Worm (Caenorhabditis elegans) whole organism, young adult: ENCODE data around the gene F58F12.12.
A peak's percentile ranks its signal among the peaks of the same experiment; 100 is the strongest.

Experiments
- B0035.1 ChIP-seq: sonication (generic microtip); optimal IDR thresholded peaks from 2 replicates; lab custom pipeline; 2016; ENCODE audit warnings: missing genetic modification characterization, mild to moderate bottlenecking, missing compliant biosample characterization, missing genotype, missing genetic modification reagents
- B0261.1 ChIP-seq: sonication (generic microtip); optimal IDR thresholded peaks from 2 replicates; lab custom pipeline; 2016; ENCODE audit warnings: mild to moderate bottlenecking, missing genetic modification characterization, moderate library complexity, missing compliant biosample characterization
- B0336.3 ChIP-seq: fragments of 200-800 bp; sonication (Bioruptor generic); IDR thresholded peaks from 2 replicates; pipeline ENCODE4 v1.3.6; 2022; ENCODE audit warnings: missing genetic modification characterization, missing compliant biosample characterization
- C17E4.6 ChIP-seq: fragments of 200-800 bp; sonication (Bioruptor generic); IDR thresholded peaks from 2 replicates; pipeline ENCODE4 v1.3.6; 2022; ENCODE audit warnings: missing genetic modification reagents, missing genetic modification characterization, missing compliant biosample characterization
- F10E7.11 ChIP-seq: sonication (generic microtip); optimal IDR thresholded peaks from 2 replicates; lab custom pipeline; 2017; ENCODE audit warnings: mild to moderate bottlenecking, missing genetic modification characterization, moderate library complexity, missing compliant biosample characterization
- F49E8.2 ChIP-seq: sonication (generic microtip); optimal IDR thresholded peaks from 3 replicates; lab custom pipeline; 2017; ENCODE audit warnings: missing genetic modification characterization, mild to moderate bottlenecking, missing compliant biosample characterization, antibody characterized with exemption, moderate library complexity; ENCODE audit not compliant: insufficient read depth
- F57A8.1 ChIP-seq: fragments of 200-800 bp; sonication (Bioruptor generic); optimal IDR thresholded peaks from 2 replicates; lab custom pipeline; 2018; ENCODE audit warnings: mild to moderate bottlenecking, missing genetic modification characterization, moderate library complexity, missing compliant biosample characterization
- F57C9.4 ChIP-seq: sonication (generic microtip); optimal IDR thresholded peaks from 2 replicates; lab custom pipeline; 2017; ENCODE audit warnings: mild to moderate bottlenecking, missing genetic modification characterization, missing compliant biosample characterization
- Y53G8AR.9 ChIP-seq: fragments of 200-800 bp; sonication (Bioruptor generic); conservative IDR thresholded peaks from 2 replicates; pipeline ENCODE4 v1.3.6; 2022; ENCODE audit warnings: missing genetic modification reagents, missing genetic modification characterization, missing compliant biosample characterization
- akir-1 ChIP-seq: fragments of 200-800 bp; sonication (Bioruptor generic); optimal IDR thresholded peaks from 2 replicates; lab custom pipeline; 2018; ENCODE audit warnings: mild to moderate bottlenecking, missing genetic modification characterization, moderate library complexity, missing compliant biosample characterization
- aptf-2 ChIP-seq: fragments of 200-800 bp; sonication (Bioruptor generic); conservative IDR thresholded peaks from 2 replicates; pipeline ENCODE4 v1.3.6; 2022; ENCODE audit warnings: missing genetic modification reagents, missing genetic modification characterization, missing compliant biosample characterization
- atf-7 ChIP-seq: sonication (generic microtip); optimal IDR thresholded peaks from 2 replicates; lab custom pipeline; 2017; ENCODE audit warnings: mild to moderate bottlenecking, missing genetic modification characterization, missing compliant biosample characterization
- attf-3 ChIP-seq: fragments of 200-800 bp; sonication (Bioruptor generic); conservative IDR thresholded peaks from 2 replicates; pipeline ENCODE4 v1.3.6; 2022; ENCODE audit warnings: missing genetic modification reagents, missing genetic modification characterization, missing compliant biosample characterization
- ceh-100 ChIP-seq: fragments of 200-800 bp; sonication (Bioruptor generic); IDR thresholded peaks from 2 replicates; pipeline ENCODE4 v1.3.6; 2022; ENCODE audit warnings: missing genetic modification reagents, missing genetic modification characterization, missing compliant biosample characterization
- ceh-40 ChIP-seq: fragments of 200-800 bp; sonication (Bioruptor generic); IDR thresholded peaks from 2 replicates; pipeline ENCODE4 v1.3.6; 2022; ENCODE audit warnings: missing genetic modification characterization, missing compliant biosample characterization
- ceh-91 ChIP-seq: fragments of 200-800 bp; sonication (Bioruptor generic); IDR thresholded peaks from 2 replicates; pipeline ENCODE4 v1.3.6; 2022; ENCODE audit warnings: missing genetic modification reagents, missing genetic modification characterization, missing compliant biosample characterization
- chd-7 ChIP-seq: sonication (generic microtip); optimal IDR thresholded peaks from 2 replicates; lab custom pipeline; 2016; ENCODE audit warnings: mild to moderate bottlenecking, missing genetic modification characterization, moderate library complexity, missing compliant biosample characterization
- die-1 ChIP-seq: sonication (generic microtip); optimal IDR thresholded peaks from 2 replicates; lab custom pipeline; 2016; ENCODE audit warnings: missing genotype, mild to moderate bottlenecking, missing genetic modification characterization, missing compliant biosample characterization
- dpff-1 ChIP-seq: sonication (generic microtip); optimal IDR thresholded peaks from 2 replicates; lab custom pipeline; 2017; ENCODE audit warnings: mild to moderate bottlenecking, missing genetic modification characterization, missing compliant biosample characterization
- egl-18 ChIP-seq: fragments of 200-800 bp; sonication (Bioruptor generic); IDR thresholded peaks from 2 replicates; pipeline ENCODE4 v1.3.6; 2022; ENCODE audit warnings: missing genetic modification reagents, missing genetic modification characterization, missing compliant biosample characterization
- egl-44 ChIP-seq: fragments of 200-800 bp; sonication (Bioruptor generic); IDR thresholded peaks from 2 replicates; pipeline ENCODE4 v1.3.6; 2022; ENCODE audit warnings: missing genetic modification reagents, missing genetic modification characterization, missing compliant biosample characterization
- ets-4 ChIP-seq: fragments of 200-800 bp; sonication (Bioruptor generic); optimal IDR thresholded peaks from 2 replicates; lab custom pipeline; 2018; ENCODE audit warnings: mild to moderate bottlenecking, missing genetic modification characterization, missing compliant biosample characterization
- fkh-3 ChIP-seq: sonication (generic microtip); optimal IDR thresholded peaks from 2 replicates; lab custom pipeline; 2016; ENCODE audit warnings: mild to moderate bottlenecking, missing genetic modification characterization, missing compliant biosample characterization
- him-1 ChIP-seq: sonication (generic microtip); optimal IDR thresholded peaks from 2 replicates; lab custom pipeline; 2016; ENCODE audit warnings: missing genotype, missing genetic modification reagents, missing genetic modification characterization, missing compliant biosample characterization
- hlh-12 ChIP-seq: sonication (generic microtip); optimal IDR thresholded peaks from 2 replicates; lab custom pipeline; 2016; ENCODE audit warnings: missing genetic modification characterization, missing compliant biosample characterization
- hlh-26 ChIP-seq: fragments of 200-800 bp; sonication (Bioruptor generic); conservative IDR thresholded peaks from 2 replicates; pipeline ENCODE4 v1.3.6; 2022; ENCODE audit warnings: missing genetic modification reagents, missing genetic modification characterization, missing compliant biosample characterization
- hsf-1 ChIP-seq: fragments of 200-800 bp; sonication (Bioruptor generic); IDR thresholded peaks from 2 replicates; pipeline ENCODE4 v1.3.6; 2022; ENCODE audit warnings: missing genetic modification reagents, missing genetic modification characterization, missing compliant biosample characterization
- lag-1 ChIP-seq: fragments of 200-800 bp; sonication (Bioruptor generic); IDR thresholded peaks from 2 replicates; pipeline ENCODE4 v1.3.6; 2022; ENCODE audit warnings: missing genetic modification reagents, missing genetic modification characterization, missing compliant biosample characterization
- lin-35 ChIP-seq, 3 experiments: fragments of 150-350 bp in 2 of 3; sonication (generic microtip) in 1 of 3; optimal IDR thresholded peaks; 2 replicates each; lab custom pipeline; 2014 to 2018; ENCODE audit warnings: missing biosample characterization in 3 of 3, missing genetic modification characterization in 3 of 3, missing genetic modification reagents in 3 of 3
- lin-40 ChIP-seq: sonication (generic microtip); optimal IDR thresholded peaks from 2 replicates; lab custom pipeline; 2016; ENCODE audit warnings: missing genetic modification characterization, mild to moderate bottlenecking, missing compliant biosample characterization, missing genotype, missing genetic modification reagents
- lsy-27 ChIP-seq: sonication (generic microtip); optimal IDR thresholded peaks from 2 replicates; lab custom pipeline; 2017; ENCODE audit warnings: missing genetic modification characterization, mild to moderate bottlenecking, missing compliant biosample characterization, antibody characterized with exemption, missing genotype, borderline replicate concordance; ENCODE audit not compliant: insufficient read depth
- madf-6 ChIP-seq: fragments of 200-800 bp; sonication (Bioruptor generic); IDR thresholded peaks from 2 replicates; pipeline ENCODE4 v1.3.6; 2022; ENCODE audit warnings: missing genetic modification reagents, missing genetic modification characterization, missing compliant biosample characterization
- mcd-1 ChIP-seq: fragments of 200-800 bp; sonication (Bioruptor generic); IDR thresholded peaks from 2 replicates; pipeline ENCODE4 v1.3.6; 2022; ENCODE audit warnings: missing genetic modification reagents, missing genetic modification characterization, missing compliant biosample characterization
- mxl-1 ChIP-seq: sonication (generic microtip); optimal IDR thresholded peaks from 2 replicates; lab custom pipeline; 2016; ENCODE audit warnings: missing genetic modification characterization, missing compliant biosample characterization
- nhr-120 ChIP-seq: fragments of 200-800 bp; sonication (Bioruptor generic); IDR thresholded peaks from 2 replicates; pipeline ENCODE4 v1.3.6; 2022; ENCODE audit warnings: missing genetic modification characterization, missing compliant biosample characterization
- nhr-90 ChIP-seq: sonication (generic microtip); optimal IDR thresholded peaks from 2 replicates; lab custom pipeline; 2016; ENCODE audit warnings: missing genotype, mild to moderate bottlenecking, missing genetic modification characterization, missing compliant biosample characterization
- rec-8 ChIP-seq, 2 experiments: sonication (generic microtip); optimal IDR thresholded peaks; 2 replicates each; lab custom pipeline; 2016; ENCODE audit warnings: mild to moderate bottlenecking in 2 of 2, missing genetic modification characterization in 2 of 2, missing genetic modification reagents in 2 of 2, missing genotype in 2 of 2, missing biosample characterization in 1 of 2, missing compliant biosample characterization in 1 of 2, moderate library complexity in 1 of 2
- sdz-38 ChIP-seq: sonication (generic microtip); optimal IDR thresholded peaks from 2 replicates; lab custom pipeline; 2016; ENCODE audit warnings: missing genotype, missing genetic modification characterization, missing compliant biosample characterization
- snpc-1.3 ChIP-seq: sonication (generic microtip); optimal IDR thresholded peaks from 2 replicates; lab custom pipeline; 2017; ENCODE audit warnings: missing genetic modification characterization, mild to moderate bottlenecking, missing compliant biosample characterization, antibody characterized with exemption, moderate library complexity, missing genotype, missing genetic modification reagents; ENCODE audit not compliant: insufficient read depth
- snpc-3.4 ChIP-seq: sonication (generic microtip); optimal IDR thresholded peaks from 2 replicates; lab custom pipeline; 2017; ENCODE audit warnings: missing genetic modification characterization, mild to moderate bottlenecking, missing compliant biosample characterization, antibody characterized with exemption, moderate library complexity, missing genotype, missing genetic modification reagents
- somi-1 ChIP-seq: fragments of 200-800 bp; sonication (Bioruptor generic); optimal IDR thresholded peaks from 2 replicates; lab custom pipeline; 2018; ENCODE audit warnings: mild to moderate bottlenecking, missing genetic modification characterization, missing compliant biosample characterization
- sptf-2 ChIP-seq: fragments of 200-800 bp; sonication (Bioruptor generic); optimal IDR thresholded peaks from 2 replicates; lab custom pipeline; 2018; ENCODE audit warnings: mild to moderate bottlenecking, missing genetic modification characterization, missing compliant biosample characterization
- tlf-1 ChIP-seq: fragments of 200-800 bp; sonication (Bioruptor generic); optimal IDR thresholded peaks from 2 replicates; lab custom pipeline; 2018; ENCODE audit warnings: mild to moderate bottlenecking, missing genetic modification characterization, missing compliant biosample characterization
- xnd-1 ChIP-seq: sonication (generic microtip); optimal IDR thresholded peaks from 2 replicates; lab custom pipeline; 2016; ENCODE audit warnings: missing genotype, missing genetic modification reagents, missing genetic modification characterization, missing compliant biosample characterization
- zim-3 ChIP-seq: sonication (generic microtip); optimal IDR thresholded peaks from 2 replicates; lab custom pipeline; 2017; ENCODE audit warnings: mild to moderate bottlenecking, missing genetic modification characterization, moderate library complexity, missing compliant biosample characterization
- ztf-25 ChIP-seq: fragments of 200-800 bp; sonication (Bioruptor generic); IDR thresholded peaks from 2 replicates; pipeline ENCODE4 v1.3.6; 2022; ENCODE audit warnings: missing genetic modification reagents, missing genetic modification characterization, missing compliant biosample characterization
- ztf-26 ChIP-seq: sonication (generic microtip); optimal IDR thresholded peaks from 2 replicates; lab custom pipeline; 2017; ENCODE audit warnings: missing genetic modification characterization, missing compliant biosample characterization
- ztf-3 ChIP-seq: fragments of 200-800 bp; sonication (Bioruptor generic); optimal IDR thresholded peaks from 2 replicates; lab custom pipeline; 2018; ENCODE audit warnings: mild to moderate bottlenecking, missing genetic modification characterization, missing compliant biosample characterization

Gene F58F12.12

DNA sequence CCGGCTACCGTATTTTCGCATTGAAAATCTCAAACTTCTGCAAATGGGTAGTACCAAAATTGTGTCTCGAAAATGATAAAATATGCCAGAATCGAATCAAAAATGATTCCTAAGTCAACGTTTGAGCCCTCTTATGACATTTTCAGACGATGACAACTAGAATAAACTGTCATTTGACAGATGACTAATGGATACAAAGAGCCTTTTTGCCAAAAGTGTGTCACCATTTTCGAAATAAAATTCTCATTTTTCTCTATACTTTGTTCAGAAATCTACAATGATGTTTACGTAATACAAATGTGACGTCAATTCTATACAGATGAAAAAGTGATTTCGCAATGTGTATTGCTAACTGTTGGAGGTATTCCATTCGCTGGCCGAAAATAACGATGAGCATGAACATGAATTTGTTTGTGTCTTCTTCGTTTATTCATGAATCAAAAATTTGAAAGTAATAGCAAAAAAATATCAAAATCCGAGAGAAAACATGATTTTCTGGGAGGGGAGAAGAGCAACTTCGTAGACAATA is 34.4 kb upstream of the F58F12.12 start (continued):
- TF ChIP-seq madf-6 (GFP tag; lab: Robert Waterston, UW) (peak; percentile 29; the same call in 1 of the 2 replicates), C17E4.6 (GFP tag; lab: Robert Waterston, UW) (no peak), attf-3 (GFP tag; lab: Robert Waterston, UW) (0 out of 2 replicates have a peak, but pooled peaks have one; percentile 26), B0261.1 (tag; lab: Kevin White, UChicago) (peak; percentile 18), sptf-2 (GFP tag; lab: Kevin White, UChicago) (no peak), him-1 (peak; percentile 3), rec-8 (tag; optimal IDR thresholded peaks at IDR 0.05; lab: Kevin White, UChicago) (peak in 1 of 2 experiments; percentile 10), Y53G8AR.9 (peak; percentile 97), mcd-1 (GFP tag; lab: Robert Waterston, UW) (peak; percentile 57; the same call in 1 of the 2 replicates), F57A8.1 (no peak), hsf-1 (GFP tag; lab: Robert Waterston, UW) (no peak), tlf-1 (GFP tag; lab: Kevin White, UChicago) (peak; percentile 82), egl-18 (GFP tag; lab: Robert Waterston, UW) (no peak), F10E7.11 (tag; lab: Kevin White, UChicago) (peak; percentile 84), ztf-25 (GFP tag; lab: Robert Waterston, UW) (peak; percentile 30; the same call in 1 of the 2 replicates), akir-1 (GFP tag; lab: Kevin White, UChicago) (peak; percentile 52), ceh-40 (GFP tag; lab: Robert Waterston, UW) (no peak), hlh-26 (GFP tag; lab: Robert Waterston, UW) (no peak), B0336.3 (peak; percentile 94), dpff-1 (tag; lab: Kevin White, UChicago) (peak; percentile 48), F49E8.2 (tag; lab: Kevin White, UChicago) (no peak), snpc-1.3 (tag; lab: Kevin White, UChicago) (no peak), ets-4 (GFP tag; lab: Kevin White, UChicago) (peak; percentile 55), lin-35 (GFP tag; optimal IDR thresholded peaks at IDR 0.05; lab: Kevin White, UChicago) (peak in 1 of 3 experiments; percentile 60), zim-3 (tag; lab: Kevin White, UChicago) (peak; percentile 90), ceh-91 (GFP tag; lab: Robert Waterston, UW) (no peak), lin-40 (peak; percentile 83), fkh-3 (tag; lab: Kevin White, UChicago) (peak; percentile 87), xnd-1 (tag; lab: Kevin White, UChicago) (no peak), die-1 (tag; lab: Kevin White, UChicago) (no peak), B0035.1 (tag; lab: Kevin White, UChicago) (peak; percentile 71), chd-7 (peak; percentile 93), aptf-2 (GFP tag; lab: Robert Waterston, UW) (no peak), sdz-38 (tag; lab: Kevin White, UChicago) (no peak), egl-44 (GFP tag; lab: Robert Waterston, UW) (no peak), atf-7 (tag; lab: Kevin White, UChicago) (peak; percentile 90), somi-1 (GFP tag; lab: Kevin White, UChicago) (peak; percentile 71), mxl-1 (tag; lab: Kevin White, UChicago) (no peak), hlh-12 (no peak), lag-1 (GFP tag; lab: Robert Waterston, UW) (0 out of 2 replicates have a peak, but pooled peaks have one; percentile 44), ztf-26 (peak; percentile 62), snpc-3.4 (no peak), nhr-90 (tag; lab: Kevin White, UChicago) (peak; percentile 13), lsy-27 (tag; lab: Kevin White, UChicago) (no peak), nhr-120 (GFP tag; lab: Robert Waterston, UW) (no peak), ceh-100 (GFP tag; lab: Robert Waterston, UW) (peak; percentile 30), F57C9.4 (tag; lab: Kevin White, UChicago) (peak; percentile 86), ztf-3 (GFP tag; lab: Kevin White, UChicago) (peak; percentile 66)
- TF ChIP-seq, all 124 proteins: peak for 75
